Fruit fly (Drosophila melanogaster) S2 (cell line): Measurements from ENCODE around the gene Tm1.

Source experiments
- CG8478 ChIP-seq: fragments of >200 bp; optimal IDR thresholded peaks from 2 replicates; lab custom pipeline; 2018
- CTCF ChIP-seq, 2 experiments: fragments of >200 bp; optimal IDR thresholded peaks; 2 replicates each; lab custom pipeline; 2018

DNA sequence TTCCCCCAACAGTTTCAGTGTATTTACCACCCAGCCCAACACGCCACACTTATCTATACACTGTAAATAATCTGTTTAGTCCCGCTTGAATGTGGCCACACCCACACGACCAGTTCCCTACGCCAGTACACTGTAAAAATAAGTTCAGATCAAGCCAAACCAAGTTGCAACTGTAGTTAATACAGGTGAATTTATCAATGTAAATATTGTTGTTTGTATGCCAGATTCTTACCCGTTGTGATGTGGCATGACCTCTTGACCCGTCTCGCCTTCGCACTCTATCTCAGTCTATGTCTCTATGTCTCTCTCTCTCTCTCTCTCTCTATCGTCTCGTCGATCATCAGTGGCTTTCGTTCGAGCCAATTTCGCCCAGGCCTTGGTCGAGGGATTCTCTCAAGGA is 35.8 kb downstream of the Tm1 start:
- no peak for TF ChIP-seq CG8478 (lab: Kevin White, UChicago)
- no peak for TF ChIP-seq CTCF (optimal IDR thresholded peaks at IDR 0.05; lab: Kevin White, UChicago)
